Fruit fly (Drosophila melanogaster) whole organism, embryonic: ENCODE results near the gene tws.

Source experiments
- CG10147 ChIP-seq: fragments of 200-800 bp; sonication (Bioruptor generic); optimal IDR thresholded peaks from 2 replicates; lab custom pipeline; 2019; ENCODE audit warnings: missing biosample characterization, mild to moderate bottlenecking, missing genetic modification characterization, moderate library complexity
- CG10959 ChIP-seq: fragments of 200-800 bp; sonication (Bioruptor generic); IDR thresholded peaks from 2 replicates; pipeline ENCODE4 v1.3.6; 2022; ENCODE audit warnings: missing biosample characterization, missing genetic modification characterization
- CG12769 ChIP-seq: fragments of 200-800 bp; sonication (Bioruptor generic); optimal IDR thresholded peaks from 2 replicates; lab custom pipeline; 2019; ENCODE audit warnings: missing biosample characterization, mild to moderate bottlenecking, missing genetic modification characterization, moderate library complexity
- CG15011 ChIP-seq: fragments of 200-800 bp; sonication (Bioruptor generic); optimal IDR thresholded peaks from 3 replicates; lab custom pipeline; 2018; ENCODE audit warnings: missing biosample characterization, mild to moderate bottlenecking, missing genetic modification characterization
- CG1529 ChIP-seq: fragments of 200-800 bp; sonication (Bioruptor generic); optimal IDR thresholded peaks from 3 replicates; lab custom pipeline; 2018; ENCODE audit warnings: missing biosample characterization, missing genetic modification characterization
- CG15601 ChIP-seq: fragments of 200-800 bp; sonication (Bioruptor generic); optimal IDR thresholded peaks from 3 replicates; lab custom pipeline; 2019; ENCODE audit warnings: missing biosample characterization, mild to moderate bottlenecking, missing genetic modification characterization, moderate library complexity
- CG16813 ChIP-seq: fragments of 200-800 bp; sonication (Bioruptor generic); IDR thresholded peaks from 3 replicates; pipeline ENCODE4 v1.3.6; 2022; ENCODE audit warnings: missing biosample characterization, missing genetic modification characterization; ENCODE audit not compliant: partially characterized antibody
- CG17359 ChIP-seq: fragments of 200-800 bp; sonication (Bioruptor generic); optimal IDR thresholded peaks from 3 replicates; lab custom pipeline; 2018; ENCODE audit warnings: missing biosample characterization, mild to moderate bottlenecking, missing genetic modification characterization, moderate library complexity
- CG18764 ChIP-seq: fragments of 200-800 bp; sonication (Bioruptor generic); optimal IDR thresholded peaks from 3 replicates; lab custom pipeline; 2016; ENCODE audit warnings: missing biosample characterization, missing genetic modification characterization
- CG2116 ChIP-seq: fragments of 200-800 bp; sonication (Bioruptor generic); optimal IDR thresholded peaks from 3 replicates; lab custom pipeline; 2018; ENCODE audit warnings: missing biosample characterization, mild to moderate bottlenecking, missing genetic modification characterization
- CG2120 ChIP-seq: fragments of 200-800 bp; sonication (Bioruptor generic); optimal IDR thresholded peaks from 3 replicates; lab custom pipeline; 2016; ENCODE audit warnings: missing biosample characterization, missing genetic modification characterization
- CG3065 ChIP-seq: fragments of 200-800 bp; sonication (Bioruptor generic); optimal IDR thresholded peaks from 2 replicates; lab custom pipeline; 2016; ENCODE audit warnings: missing biosample characterization, missing genetic modification characterization
- CG32767 ChIP-seq: fragments of 200-800 bp; sonication (Bioruptor generic); IDR thresholded peaks from 2 replicates; pipeline ENCODE4 v1.3.6; 2022; ENCODE audit warnings: missing biosample characterization, missing genetic modification characterization
- CG6854 ChIP-seq: fragments of 200-800 bp; sonication (Bioruptor generic); optimal IDR thresholded peaks from 3 replicates; lab custom pipeline; 2017; ENCODE audit warnings: missing biosample characterization, mild to moderate bottlenecking, missing genetic modification characterization
- CG7372 ChIP-seq: fragments of 200-800 bp; sonication (Bioruptor generic); IDR thresholded peaks from 2 replicates; pipeline ENCODE4 v1.3.6; 2022; ENCODE audit warnings: missing biosample characterization, missing genetic modification characterization
- CG7745 ChIP-seq: fragments of 200-800 bp; sonication (Bioruptor generic); optimal IDR thresholded peaks from 2 replicates; lab custom pipeline; 2018; ENCODE audit warnings: missing biosample characterization, mild to moderate bottlenecking, missing genetic modification characterization, moderate library complexity
- CG7987 ChIP-seq: fragments of 200-800 bp; sonication (Bioruptor generic); optimal IDR thresholded peaks from 2 replicates; lab custom pipeline; 2018; ENCODE audit warnings: missing biosample characterization, mild to moderate bottlenecking, missing genetic modification characterization, moderate library complexity
- CG8281 ChIP-seq: fragments of 200-800 bp; sonication (Bioruptor generic); optimal IDR thresholded peaks from 2 replicates; lab custom pipeline; 2018; ENCODE audit warnings: missing biosample characterization, mild to moderate bottlenecking, missing genetic modification characterization, moderate library complexity
- CG8944 ChIP-seq: fragments of 200-800 bp; sonication (Bioruptor generic); optimal IDR thresholded peaks from 3 replicates; lab custom pipeline; 2016; ENCODE audit warnings: missing biosample characterization, missing genetic modification characterization
- CG9727 ChIP-seq: fragments of 200-800 bp; sonication (Bioruptor generic); optimal IDR thresholded peaks from 3 replicates; lab custom pipeline; 2017; ENCODE audit warnings: missing biosample characterization, mild to moderate bottlenecking, missing genetic modification characterization
- CTCF ChIP-seq: fragments of 200-800 bp; sonication (Bioruptor generic); optimal IDR thresholded peaks from 2 replicates; lab custom pipeline; 2017; ENCODE audit warnings: missing biosample characterization, mild to moderate bottlenecking, missing genetic modification characterization, moderate library complexity
- CkIIα-i1 ChIP-seq: fragments of 200-800 bp; sonication (Bioruptor generic); IDR thresholded peaks from 2 replicates; pipeline ENCODE4 v1.3.6; 2022; ENCODE audit warnings: missing biosample characterization, missing genetic modification characterization
- Dip3 ChIP-seq: fragments of 200-800 bp; sonication (Bioruptor generic); optimal IDR thresholded peaks from 3 replicates; lab custom pipeline; 2016; ENCODE audit warnings: missing biosample characterization, missing genetic modification characterization
- E2f1 ChIP-seq: fragments of 200-800 bp; sonication (Bioruptor generic); IDR thresholded peaks from 2 replicates; pipeline ENCODE4 v1.3.6; 2022; ENCODE audit warnings: missing biosample characterization, missing genetic modification characterization
- E2f2 ChIP-seq: fragments of 200-800 bp; sonication (Bioruptor generic); IDR thresholded peaks from 2 replicates; pipeline ENCODE4 v1.3.6; 2022; ENCODE audit warnings: missing biosample characterization, missing genetic modification characterization
- Hey ChIP-seq: fragments of 200-800 bp; sonication (Bioruptor generic); optimal IDR thresholded peaks from 3 replicates; lab custom pipeline; 2018; ENCODE audit warnings: missing biosample characterization, mild to moderate bottlenecking, missing genetic modification characterization
- HmgD ChIP-seq: fragments of 200-800 bp; sonication (Bioruptor generic); optimal IDR thresholded peaks from 3 replicates; lab custom pipeline; 2016; ENCODE audit warnings: missing biosample characterization, missing genetic modification characterization
- Hmx ChIP-seq: fragments of 200-800 bp; sonication (Bioruptor generic); optimal IDR thresholded peaks from 2 replicates; lab custom pipeline; 2016; ENCODE audit warnings: missing biosample characterization, missing genetic modification characterization
- Hsf ChIP-seq: fragments of 200-800 bp; sonication (Bioruptor generic); optimal IDR thresholded peaks from 3 replicates; lab custom pipeline; 2016; ENCODE audit warnings: missing biosample characterization, missing genetic modification characterization
- Jarid2 ChIP-seq: fragments of 200-800 bp; sonication (Bioruptor generic); optimal IDR thresholded peaks from 3 replicates; lab custom pipeline; 2017; ENCODE audit warnings: mild to moderate bottlenecking, missing biosample characterization, missing genetic modification reagents, missing genetic modification characterization
- Med ChIP-seq: fragments of 200-800 bp; sonication (Bioruptor generic); peaks from one replicate; lab custom pipeline; 2016; ENCODE audit warnings: missing biosample characterization, missing genetic modification characterization, mild to moderate bottlenecking, inconsistent platforms, moderate library complexity
- Meics ChIP-seq: fragments of 200-800 bp; sonication (Bioruptor generic); optimal IDR thresholded peaks from 2 replicates; lab custom pipeline; 2017; ENCODE audit warnings: missing biosample characterization, mild to moderate bottlenecking, missing genetic modification characterization
- PHDP ChIP-seq: fragments of 200-800 bp; sonication (Bioruptor generic); optimal IDR thresholded peaks from 3 replicates; lab custom pipeline; 2018; ENCODE audit warnings: missing biosample characterization, mild to moderate bottlenecking, missing genetic modification characterization, moderate library complexity
- Ptx1 ChIP-seq: fragments of 200-800 bp; sonication (Bioruptor generic); IDR thresholded peaks from 2 replicates; pipeline ENCODE4 v1.3.6; 2022; ENCODE audit warnings: missing biosample characterization, missing genetic modification characterization
- YL-1 ChIP-seq: fragments of 200-800 bp; sonication (Bioruptor generic); optimal IDR thresholded peaks from 3 replicates; lab custom pipeline; 2017; ENCODE audit warnings: missing biosample characterization, mild to moderate bottlenecking, missing genetic modification characterization
- chn ChIP-seq: fragments of 200-800 bp; sonication (Bioruptor generic); optimal IDR thresholded peaks from 2 replicates; lab custom pipeline; 2016; ENCODE audit warnings: missing biosample characterization, missing genetic modification characterization
- ci ChIP-seq: fragments of 200-800 bp; sonication (Bioruptor generic); IDR thresholded peaks from 3 replicates; pipeline ENCODE4 v1.3.6; 2022; ENCODE audit warnings: missing biosample characterization, missing genetic modification characterization
- dimm ChIP-seq: fragments of 200-800 bp; sonication (Bioruptor generic); IDR thresholded peaks from 2 replicates; pipeline ENCODE4 v1.3.6; 2022; ENCODE audit warnings: missing biosample characterization, missing genetic modification characterization
- disco-r ChIP-seq: fragments of 200-800 bp; sonication (Bioruptor generic); optimal IDR thresholded peaks from 2 replicates; lab custom pipeline; 2016; ENCODE audit warnings: missing biosample characterization, missing genetic modification characterization
- emc ChIP-seq: fragments of 200-800 bp; sonication (Bioruptor generic); optimal IDR thresholded peaks from 2 replicates; lab custom pipeline; 2016; ENCODE audit warnings: missing biosample characterization, missing genetic modification characterization
- jing ChIP-seq: fragments of 200-800 bp; sonication (Bioruptor generic); optimal IDR thresholded peaks from 2 replicates; lab custom pipeline; 2018; ENCODE audit warnings: missing biosample characterization, mild to moderate bottlenecking, missing genetic modification characterization
- kay ChIP-seq: fragments of 200-800 bp; sonication (Bioruptor generic); optimal IDR thresholded peaks from 2 replicates; lab custom pipeline; 2016; ENCODE audit warnings: missing biosample characterization, missing genetic modification characterization
- maf-S ChIP-seq: fragments of 200-800 bp; sonication (Bioruptor generic); optimal IDR thresholded peaks from 2 replicates; lab custom pipeline; 2016; ENCODE audit warnings: missing biosample characterization, missing genetic modification characterization
- nau ChIP-seq: fragments of 200-800 bp; sonication (Bioruptor generic); optimal IDR thresholded peaks from 3 replicates; lab custom pipeline; 2017; ENCODE audit warnings: missing biosample characterization, mild to moderate bottlenecking, missing genetic modification characterization, missing genetic modification reagents
- pho ChIP-seq: fragments of 200-800 bp; sonication (Bioruptor generic); optimal IDR thresholded peaks from 2 replicates; lab custom pipeline; 2016; ENCODE audit warnings: missing biosample characterization, missing genetic modification characterization
- psq ChIP-seq: fragments of 200-800 bp; sonication (Bioruptor generic); optimal IDR thresholded peaks from 2 replicates; lab custom pipeline; 2017; ENCODE audit warnings: missing biosample characterization, missing genetic modification characterization
- scrt ChIP-seq: fragments of 200-800 bp; sonication (Bioruptor generic); optimal IDR thresholded peaks from 2 replicates; lab custom pipeline; 2018; ENCODE audit warnings: missing biosample characterization, mild to moderate bottlenecking, missing genetic modification characterization, moderate library complexity
- sim ChIP-seq: fragments of 200-800 bp; sonication (Bioruptor generic); IDR thresholded peaks from 2 replicates; pipeline ENCODE4 v1.3.6; 2022; ENCODE audit warnings: missing biosample characterization, missing genetic modification characterization
- vvl ChIP-seq: fragments of 200-800 bp; sonication (Bioruptor generic); IDR thresholded peaks from 2 replicates; pipeline ENCODE4 v1.3.6; 2022; ENCODE audit warnings: missing biosample characterization, missing genetic modification characterization
- wdn ChIP-seq: fragments of 200-800 bp; sonication (Bioruptor generic); IDR thresholded peaks from 2 replicates; pipeline ENCODE4 v1.3.6; 2022; ENCODE audit warnings: missing biosample characterization, missing genetic modification characterization

tws gene

DNA sequence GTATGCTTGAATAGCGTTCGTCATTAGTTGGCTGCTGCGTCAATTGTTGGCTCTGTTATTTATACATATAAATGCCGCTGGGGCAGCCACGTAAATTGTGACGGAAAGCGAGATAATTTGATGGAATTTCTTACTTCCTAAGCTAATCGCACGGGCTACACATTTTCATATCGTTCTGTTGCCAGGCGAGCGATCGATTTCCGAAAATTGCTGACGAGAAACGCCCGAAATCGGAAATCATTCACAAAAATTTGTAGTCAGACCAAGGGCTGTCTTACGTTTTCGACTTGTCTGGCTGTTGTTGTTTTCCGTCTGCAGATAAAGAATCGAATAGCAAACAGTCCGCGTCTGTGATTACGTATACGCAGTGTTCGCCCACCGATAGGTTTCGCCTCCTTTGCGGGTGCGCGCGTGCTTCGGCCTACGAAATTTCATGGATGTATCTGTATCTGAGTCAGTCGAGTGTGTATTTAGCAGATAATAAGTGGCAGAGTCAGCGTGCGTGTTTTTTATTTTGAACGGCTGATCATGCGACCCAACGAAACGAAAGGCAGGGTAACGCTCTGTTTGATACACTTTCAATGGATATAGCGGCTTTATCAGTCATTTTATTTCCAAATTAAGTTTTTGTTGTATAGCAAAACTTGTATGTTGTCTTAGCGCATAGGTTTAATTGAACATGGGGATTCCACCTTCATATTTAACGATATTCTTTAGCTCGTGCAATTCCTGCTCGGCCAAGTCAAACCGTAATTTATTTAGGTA, 41.9 kb downstream of the tws start (continued):
- TF ChIP-seq CG7745 (tag; lab: Kevin White, UChicago) (no peak), Meics (peak; percentile 74), Ptx1 (GFP tag; lab: Robert Waterston, UW) (peak; percentile 73), CG10959 (GFP tag; lab: Robert Waterston, UW) (no peak), disco-r (GFP tag; lab: Kevin White, UChicago) (peak; percentile 24), CG7987 (GFP tag; lab: Kevin White, UChicago) (peak; percentile 81), vvl (GFP tag; lab: Robert Waterston, UW) (peak; percentile 66), E2f1 (GFP tag; lab: Robert Waterston, UW) (peak; percentile 55; the same call in 1 of the 2 replicates), sim (GFP tag; lab: Robert Waterston, UW) (no peak), E2f2 (GFP tag; lab: Robert Waterston, UW) (peak; percentile 32; the same call in 1 of the 2 replicates), CG6854 (GFP tag; lab: Kevin White, UChicago) (peak; percentile 46), YL-1 (GFP tag; lab: Kevin White, UChicago) (peak; percentile 0), scrt (GFP tag; lab: Kevin White, UChicago) (peak; percentile 21), CG1529 (peak; percentile 37), Hsf (GFP tag; lab: Kevin White, UChicago) (peak; percentile 57), chn (GFP tag; lab: Kevin White, UChicago) (no peak), CG32767 (GFP tag; lab: Robert Waterston, UW) (peak; percentile 65; the same call in 1 of the 2 replicates), CG18764 (GFP tag; lab: Kevin White, UChicago) (peak; percentile 37), wdn (GFP tag; lab: Robert Waterston, UW) (peak; percentile 57; the same call in 1 of the 2 replicates), CG17359 (tag; lab: Kevin White, UChicago) (peak; percentile 72), Hmx (GFP tag; lab: Kevin White, UChicago) (peak; percentile 29), CG15601 (tag; lab: Kevin White, UChicago) (peak; percentile 14), psq (GFP tag; lab: Kevin White, UChicago) (no peak), CTCF (no peak), Jarid2 (peak; percentile 58), emc (GFP tag; lab: Kevin White, UChicago) (peak; percentile 50), PHDP (tag; lab: Kevin White, UChicago) (peak; percentile 67), CG16813 (GFP tag; lab: Robert Waterston, UW) (no peak), ci (peak; percentile 75), Dip3 (peak; percentile 60), CG7372 (GFP tag; lab: Robert Waterston, UW) (peak; percentile 73), Med (GFP tag; lab: Kevin White, UChicago) (peak; percentile 95), dimm (GFP tag; lab: Robert Waterston, UW) (no peak), CG9727 (GFP tag; lab: Kevin White, UChicago) (peak; percentile 43), CG8281 (peak; percentile 47), CG10147 (GFP tag; lab: Kevin White, UChicago) (peak; percentile 48), CkIIα-i1 (GFP tag; lab: Robert Waterston, UW) (0 out of 2 replicates have a peak, but pooled peaks have one; percentile 37), jing (GFP tag; lab: Kevin White, UChicago) (no peak), CG8944 (GFP tag; lab: Kevin White, UChicago) (peak; percentile 16), CG15011 (GFP tag; lab: Kevin White, UChicago) (peak; percentile 33), CG2116 (GFP tag; lab: Kevin White, UChicago) (peak; percentile 3), kay (GFP tag; lab: Kevin White, UChicago) (peak; percentile 38), CG2120 (peak; percentile 90), Hey (tag; lab: Kevin White, UChicago) (peak; percentile 59), CG3065 (GFP tag; lab: Kevin White, UChicago) (no peak), pho (GFP tag; lab: Kevin White, UChicago) (peak; percentile 50), nau (GFP tag; lab: Kevin White, UChicago) (peak; percentile 57), maf-S (peak; percentile 42), HmgD (no peak), CG12769 (peak; percentile 60)
